Worm (Caenorhabditis elegans) whole organism, late embryonic: ENCODE data around the gene Y51H7BR.8.

ENCODE experiments used
- Y22D7AL.16 ChIP-seq: sonication (generic microtip); optimal IDR thresholded peaks from 2 replicates; lab custom pipeline; 2016; ENCODE audit warnings: missing genetic modification characterization, missing compliant biosample characterization
- ceh-6 ChIP-seq: fragments of 200-800 bp; sonication (Bioruptor generic); optimal IDR thresholded peaks from 2 replicates; lab custom pipeline; 2018; ENCODE audit warnings: mild to moderate bottlenecking, missing genetic modification characterization, missing compliant biosample characterization
- unc-86 ChIP-seq: sonication (generic microtip); optimal IDR thresholded peaks from 2 replicates; lab custom pipeline; 2016; ENCODE audit warnings: missing genetic modification characterization, missing compliant biosample characterization

- no peak for TF ChIP-seq Y22D7AL.16 (tag; lab: Kevin White, UChicago)
- TF ChIP-seq ceh-6 (GFP tag; lab: Kevin White, UChicago) = no peak
- TF ChIP-seq unc-86 (tag; lab: Kevin White, UChicago) = no peak
Observed at ce11 chrII:1545625-1546024, 26.6 kb downstream of the Y51H7BR.8 start, which contains the start of gene K05F6.12.
